Worm (Caenorhabditis elegans) whole organism, young adult: Measurements from ENCODE around the gene C03F11.2.

Experiments used
- F10E7.11 ChIP-seq: sonication (generic microtip); optimal IDR thresholded peaks from 2 replicates; lab custom pipeline; 2017; ENCODE audit warnings: mild to moderate bottlenecking, missing genetic modification characterization, moderate library complexity, missing compliant biosample characterization
- F37B4.10 ChIP-seq: fragments of 200-800 bp; sonication (Bioruptor generic); IDR thresholded peaks from 2 replicates; pipeline ENCODE4 v1.3.6; 2022; ENCODE audit warnings: missing genetic modification characterization, missing compliant biosample characterization
- K12H6.12 ChIP-seq: fragments of 200-800 bp; sonication (Bioruptor generic); optimal IDR thresholded peaks from 2 replicates; lab custom pipeline; 2018; ENCODE audit warnings: mild to moderate bottlenecking, missing genetic modification characterization, missing compliant biosample characterization
- T07F8.4 ChIP-seq: sonication (generic microtip); optimal IDR thresholded peaks from 2 replicates; lab custom pipeline; 2016; ENCODE audit warnings: mild to moderate bottlenecking, missing genetic modification characterization, moderate library complexity, missing compliant biosample characterization
- Y53G8AR.9 ChIP-seq: fragments of 200-800 bp; sonication (Bioruptor generic); conservative IDR thresholded peaks from 2 replicates; pipeline ENCODE4 v1.3.6; 2022; ENCODE audit warnings: missing genetic modification reagents, missing genetic modification characterization, missing compliant biosample characterization
- Y56A3A.18 ChIP-seq: fragments of 200-800 bp; sonication (Bioruptor generic); IDR thresholded peaks from 2 replicates; pipeline ENCODE4 v1.3.6; 2022; ENCODE audit warnings: missing genetic modification reagents, missing genetic modification characterization, missing compliant biosample characterization
- bed-1 ChIP-seq: fragments of 200-800 bp; sonication (Bioruptor generic); IDR thresholded peaks from 2 replicates; pipeline ENCODE4 v1.3.6; 2022; ENCODE audit warnings: missing genetic modification reagents, missing genetic modification characterization, missing compliant biosample characterization
- bed-2 ChIP-seq: fragments of 200-800 bp; sonication (Bioruptor generic); IDR thresholded peaks from 2 replicates; pipeline ENCODE4 v1.3.6; 2022; ENCODE audit warnings: missing genetic modification reagents, missing genetic modification characterization, missing compliant biosample characterization
- ccch-3 ChIP-seq: fragments of 200-800 bp; sonication (Bioruptor generic); optimal IDR thresholded peaks from 2 replicates; lab custom pipeline; 2018; ENCODE audit warnings: mild to moderate bottlenecking, missing genetic modification characterization, missing compliant biosample characterization
- cebp-1 ChIP-seq, 2 experiments: fragments of 200-800 bp in 1 of 2; sonication (Bioruptor generic) in 1 of 2; sonication (generic microtip) in 1 of 2; IDR thresholded peaks in 1 of 2; optimal IDR thresholded peaks in 1 of 2; 2 replicates each; pipeline versions ENCODE4 v1.3.6 to Lab custom; 2017 to 2022; ENCODE audit warnings: missing compliant biosample characterization in 2 of 2, missing genetic modification characterization in 2 of 2, mild to moderate bottlenecking in 1 of 2, missing genetic modification reagents in 1 of 2, moderate library complexity in 1 of 2
- ceh-27 ChIP-seq: fragments of 200-800 bp; sonication (Bioruptor generic); optimal IDR thresholded peaks from 2 replicates; lab custom pipeline; 2018; ENCODE audit warnings: mild to moderate bottlenecking, missing genetic modification characterization, moderate library complexity, missing compliant biosample characterization
- ceh-58 ChIP-seq: fragments of 200-800 bp; sonication (Bioruptor generic); IDR thresholded peaks from 2 replicates; pipeline ENCODE4 v1.3.6; 2022; ENCODE audit warnings: missing genetic modification characterization, missing compliant biosample characterization
- dpff-1 ChIP-seq: sonication (generic microtip); optimal IDR thresholded peaks from 2 replicates; lab custom pipeline; 2017; ENCODE audit warnings: mild to moderate bottlenecking, missing genetic modification characterization, missing compliant biosample characterization
- efl-1 ChIP-seq: fragments of 150-350 bp; optimal IDR thresholded peaks from 2 replicates; lab custom pipeline; 2014; ENCODE audit warnings: missing biosample characterization, missing genetic modification reagents, missing genetic modification characterization
- egrh-3 ChIP-seq: fragments of 200-800 bp; sonication (Bioruptor generic); IDR thresholded peaks from 2 replicates; pipeline ENCODE4 v1.3.6; 2022; ENCODE audit warnings: missing genetic modification reagents, missing genetic modification characterization, missing compliant biosample characterization
- fkh-3 ChIP-seq: sonication (generic microtip); optimal IDR thresholded peaks from 2 replicates; lab custom pipeline; 2016; ENCODE audit warnings: mild to moderate bottlenecking, missing genetic modification characterization, missing compliant biosample characterization
- him-1 ChIP-seq: sonication (generic microtip); optimal IDR thresholded peaks from 2 replicates; lab custom pipeline; 2016; ENCODE audit warnings: missing genotype, missing genetic modification reagents, missing genetic modification characterization, missing compliant biosample characterization
- hmg-1.2 ChIP-seq: fragments of 200-800 bp; sonication (Bioruptor generic); IDR thresholded peaks from 2 replicates; pipeline ENCODE4 v1.3.6; 2022; ENCODE audit warnings: missing genetic modification reagents, missing genetic modification characterization, missing compliant biosample characterization
- hrde-1 ChIP-seq: sonication (generic microtip); optimal IDR thresholded peaks from 2 replicates; lab custom pipeline; 2016; ENCODE audit warnings: missing genetic modification characterization, mild to moderate bottlenecking, missing compliant biosample characterization, moderate library complexity, missing genotype, missing genetic modification reagents, borderline replicate concordance
- lag-1 ChIP-seq: fragments of 200-800 bp; sonication (Bioruptor generic); IDR thresholded peaks from 2 replicates; pipeline ENCODE4 v1.3.6; 2022; ENCODE audit warnings: missing genetic modification reagents, missing genetic modification characterization, missing compliant biosample characterization
- let-526 ChIP-seq: fragments of 200-800 bp; sonication (Bioruptor generic); IDR thresholded peaks from 2 replicates; pipeline ENCODE4 v1.3.6; 2022; ENCODE audit warnings: missing genetic modification reagents, missing genetic modification characterization, missing compliant biosample characterization
- lsy-27 ChIP-seq: sonication (generic microtip); optimal IDR thresholded peaks from 2 replicates; lab custom pipeline; 2017; ENCODE audit warnings: missing genetic modification characterization, mild to moderate bottlenecking, missing compliant biosample characterization, antibody characterized with exemption, missing genotype, borderline replicate concordance; ENCODE audit not compliant: insufficient read depth
- madf-3 ChIP-seq: fragments of 200-800 bp; sonication (Bioruptor generic); IDR thresholded peaks from 2 replicates; pipeline ENCODE4 v1.3.6; 2022; ENCODE audit warnings: missing genetic modification reagents, missing genetic modification characterization, missing compliant biosample characterization
- madf-6 ChIP-seq: fragments of 200-800 bp; sonication (Bioruptor generic); IDR thresholded peaks from 2 replicates; pipeline ENCODE4 v1.3.6; 2022; ENCODE audit warnings: missing genetic modification reagents, missing genetic modification characterization, missing compliant biosample characterization
- madf-8 ChIP-seq: fragments of 200-800 bp; sonication (Bioruptor generic); conservative IDR thresholded peaks from 2 replicates; pipeline ENCODE4 v1.3.6; 2022; ENCODE audit warnings: missing genetic modification reagents, missing genetic modification characterization, missing compliant biosample characterization
- nhr-120 ChIP-seq: fragments of 200-800 bp; sonication (Bioruptor generic); IDR thresholded peaks from 2 replicates; pipeline ENCODE4 v1.3.6; 2022; ENCODE audit warnings: missing genetic modification characterization, missing compliant biosample characterization
- nhr-80 ChIP-seq: sonication (generic microtip); optimal IDR thresholded peaks from 2 replicates; lab custom pipeline; 2016; ENCODE audit warnings: missing genetic modification characterization, missing compliant biosample characterization
- nhr-90 ChIP-seq: sonication (generic microtip); optimal IDR thresholded peaks from 2 replicates; lab custom pipeline; 2016; ENCODE audit warnings: missing genotype, mild to moderate bottlenecking, missing genetic modification characterization, missing compliant biosample characterization
- rcor-1 ChIP-seq: fragments of 200-800 bp; sonication (Bioruptor generic); IDR thresholded peaks from 2 replicates; pipeline ENCODE4 v1.3.6; 2022; ENCODE audit warnings: missing genetic modification reagents, missing genetic modification characterization, missing compliant biosample characterization
- xnd-1 ChIP-seq: sonication (generic microtip); optimal IDR thresholded peaks from 2 replicates; lab custom pipeline; 2016; ENCODE audit warnings: missing genotype, missing genetic modification reagents, missing genetic modification characterization, missing compliant biosample characterization
- zfh-2 ChIP-seq: fragments of 200-800 bp; sonication (Bioruptor generic); conservative IDR thresholded peaks from 2 replicates; pipeline ENCODE4 v1.3.6; 2022; ENCODE audit warnings: missing genetic modification reagents, missing genetic modification characterization, missing compliant biosample characterization
- ztf-6 ChIP-seq: fragments of 200-800 bp; sonication (Bioruptor generic); IDR thresholded peaks from 2 replicates; pipeline ENCODE4 v1.3.6; 2022; ENCODE audit warnings: missing genetic modification reagents, missing genetic modification characterization, missing compliant biosample characterization

The C03F11.2 gene

DNA sequence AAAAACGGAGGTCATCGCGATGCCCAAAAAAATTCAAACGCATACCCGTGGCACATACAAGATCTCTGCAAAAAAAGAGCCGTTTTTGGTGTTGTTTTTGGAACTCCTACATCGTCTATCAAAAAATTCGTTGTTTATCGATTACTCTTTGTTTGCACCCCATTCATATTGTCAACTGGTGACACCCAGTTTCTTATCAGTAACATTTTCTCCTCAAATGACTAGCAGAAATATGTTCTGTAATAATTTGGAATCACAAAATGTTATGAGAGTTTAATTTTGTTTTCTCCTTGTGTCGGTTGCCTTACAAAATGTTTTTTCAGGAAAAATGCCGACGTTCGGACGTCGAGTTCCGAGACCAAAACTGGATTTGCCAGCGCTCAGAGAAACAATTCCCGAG is 22.5 kb downstream of the C03F11.2 start, which contains the start of gene sek-4:
Gene sek-4, plus strand, starts transcription at position 318 of the 400 bp plus-strand sequence.
- TF ChIP-seq nhr-80: peak; percentile 57
- TF ChIP-seq lag-1 (GFP tag; lab: Robert Waterston, UW): no peak

ce11 chrX:5373597-5373996 is 23.6 kb downstream of the C03F11.2 start:
- no peak for TF ChIP-seq T07F8.4
- TF ChIP-seq lsy-27: no peak
- no peak for TF ChIP-seq bed-1 (GFP tag; lab: Robert Waterston, UW)
- TF ChIP-seq dpff-1 (tag; lab: Kevin White, UChicago): no peak
- TF ChIP-seq hmg-1.2: no peak
- no peak for TF ChIP-seq egrh-3
- no peak for TF ChIP-seq madf-3
- no peak for TF ChIP-seq nhr-90
- no peak for TF ChIP-seq let-526 (GFP tag; lab: Robert Waterston, UW)

DNA sequence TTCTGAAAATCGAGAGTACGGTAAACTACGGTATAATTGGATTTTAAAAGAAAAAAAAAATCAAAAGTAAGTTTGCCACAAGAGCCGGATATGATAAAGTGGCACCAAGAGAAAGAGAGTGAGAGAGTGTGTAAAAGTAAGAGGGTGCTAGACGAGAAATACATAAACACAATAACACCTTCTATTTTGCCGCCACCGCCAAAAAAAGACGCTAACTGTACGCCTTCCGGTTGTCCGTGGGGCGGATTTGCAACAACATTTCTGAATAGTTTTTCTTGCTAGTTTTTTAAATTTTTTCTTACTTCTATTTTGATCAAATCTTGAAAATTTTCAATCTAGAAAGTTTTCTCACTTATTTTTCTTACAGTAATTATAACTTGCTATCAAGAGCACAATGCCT is 24.6 kb downstream of the C03F11.2 start, which contains the start of gene F35C8.8:
Gene F35C8.8, minus strand, starts transcription at position 2 of the 400 bp plus-strand sequence.
- TF ChIP-seq xnd-1 (tag; lab: Kevin White, UChicago) (peak; percentile 7), madf-8 (GFP tag; lab: Robert Waterston, UW) (peak; percentile 27; the same call in 1 of the 2 replicates), rcor-1 (no peak), efl-1 (GFP tag; lab: Kevin White, UChicago) (peak; percentile 66), F10E7.11 (tag; lab: Kevin White, UChicago) (no peak), ccch-3 (GFP tag; lab: Kevin White, UChicago) (no peak), hmg-1.2 (peak; percentile 48), madf-6 (peak; percentile 80)
- TF ChIP-seq, all 124 proteins: peak for 5

DNA sequence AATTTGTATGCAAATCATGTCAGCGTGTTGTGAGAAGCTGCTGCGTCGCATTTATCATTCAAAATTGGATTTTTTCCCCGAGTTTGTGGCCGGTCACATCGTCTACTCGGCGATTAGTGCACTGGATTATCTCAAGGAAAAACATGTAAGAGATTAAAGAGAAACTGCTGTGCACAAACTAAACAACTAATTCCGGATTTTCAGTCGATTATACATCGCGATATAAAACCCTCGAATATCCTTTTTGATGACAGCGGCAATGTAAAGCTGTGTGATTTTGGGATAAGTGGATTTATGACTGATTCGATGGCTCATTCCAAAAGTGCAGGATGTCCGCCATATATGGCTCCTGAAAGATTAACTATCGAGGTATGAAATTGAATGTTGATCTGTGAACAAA is 26.6 kb downstream of the C03F11.2 start:
- TF ChIP-seq K12H6.12 (tag; lab: Kevin White, UChicago) (no peak), him-1 (tag; lab: Kevin White, UChicago) (no peak), Y53G8AR.9 (no peak), Y56A3A.18 (GFP tag; lab: Robert Waterston, UW) (no peak), bed-2 (GFP tag; lab: Robert Waterston, UW) (no peak), F37B4.10 (no peak)

- TF ChIP-seq hrde-1 (tag; lab: Kevin White, UChicago): no peak
- TF ChIP-seq ceh-27 (GFP tag; lab: Kevin White, UChicago): peak; percentile 8
- 0 out of 2 replicates have a peak, but pooled peaks have one; percentile 5 for TF ChIP-seq egrh-3
- peak; percentile 47 for TF ChIP-seq fkh-3 (tag; lab: Kevin White, UChicago)
- no peak for TF ChIP-seq cebp-1 (GFP tag; IDR thresholded peaks at IDR 0.05; lab: Robert Waterston, UW)
- peak; percentile 51 for TF ChIP-seq cebp-1 (tag; optimal IDR thresholded peaks at IDR 0.05; lab: Kevin White, UChicago)
- TF ChIP-seq ztf-6 (GFP tag; lab: Robert Waterston, UW): no peak
- no peak for TF ChIP-seq Y53G8AR.9
- TF ChIP-seq nhr-120 (GFP tag; lab: Robert Waterston, UW): no peak
- TF ChIP-seq zfh-2 (GFP tag; lab: Robert Waterston, UW): peak; percentile 73
- no peak for TF ChIP-seq ceh-58 (GFP tag; lab: Robert Waterston, UW)
Measured at ce11 chrX:5368220-5368619, 29.0 kb downstream of the C03F11.2 start, which contains the start of gene jkk-1. Gene jkk-1 (plus strand): TSS chrX:5368468.
